Fruit fly (Drosophila melanogaster): ENCODE data around the gene dikar.

DNA sequence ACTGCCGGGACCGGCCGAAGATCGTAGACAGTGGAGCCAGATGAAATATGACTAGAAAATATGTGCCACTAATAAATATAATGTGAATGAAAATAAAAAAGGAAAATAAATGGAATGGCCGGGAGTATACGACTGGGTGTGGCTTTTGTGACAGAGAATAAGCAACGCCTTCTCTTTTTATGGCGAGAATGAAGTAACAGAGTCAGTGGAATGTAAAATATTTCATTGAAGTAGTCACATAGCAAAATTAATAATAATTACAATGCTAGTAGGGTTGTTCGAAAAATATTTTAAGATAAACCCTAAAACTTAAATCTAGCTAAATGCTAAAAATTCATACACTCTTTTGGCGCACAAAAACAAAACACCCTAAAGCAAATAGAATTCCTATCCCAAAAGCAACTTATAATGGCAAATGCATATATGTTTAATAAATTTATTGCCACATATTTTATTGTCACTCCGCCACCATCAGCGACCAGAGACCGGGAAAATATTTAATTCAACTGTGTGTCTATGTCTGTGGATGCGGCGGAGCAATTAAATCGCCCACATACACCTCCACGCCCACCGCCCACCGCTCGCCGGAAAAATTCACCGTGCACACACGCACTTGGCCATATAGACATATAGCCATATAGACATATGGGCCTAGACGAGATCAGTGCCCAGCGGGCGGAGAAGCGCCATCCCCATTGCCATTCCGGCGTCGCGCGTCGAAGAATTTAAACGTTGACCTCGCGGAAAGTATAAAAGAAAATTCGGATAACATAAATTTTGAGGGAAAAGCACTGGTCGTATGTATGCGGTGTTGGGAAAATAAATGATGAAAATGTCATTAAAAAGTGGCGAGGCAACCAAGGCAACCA, 36.0 kb downstream of the dikar start:
- TF ChIP-seq dsx (GFP tag; optimal IDR thresholded peaks at IDR 0.05; ENCODE audit: poor library complexity, severe bottlenecking): no peak
- no peak for TF ChIP-seq fd59A (GFP tag; optimal IDR thresholded peaks at IDR 0.05)
- TF ChIP-seq vri (GFP tag; optimal IDR thresholded peaks at IDR 0.05): no peak
- TF ChIP-seq fkh (GFP tag; optimal IDR thresholded peaks at IDR 0.05): no peak
- TF ChIP-seq Smox (GFP tag; optimal IDR thresholded peaks at IDR 0.05): no peak
- TF ChIP-seq cyc (GFP tag; optimal IDR thresholded peaks at IDR 0.05): no peak
- TF ChIP-seq Eip93F (GFP tag; optimal IDR thresholded peaks at IDR 0.05): no peak
- no peak for TF ChIP-seq pdm3 (GFP tag; optimal IDR thresholded peaks at IDR 0.05)
- no peak for TF ChIP-seq CG11294 (GFP tag; IDR thresholded peaks at IDR 0.05)
- no peak for TF ChIP-seq CG6808 (GFP tag; optimal IDR thresholded peaks at IDR 0.05)
- TF ChIP-seq Hr39 (GFP tag; optimal IDR thresholded peaks at IDR 0.05): no peak
- TF ChIP-seq CG1621 (tag; optimal IDR thresholded peaks at IDR 0.05): no peak
- no peak for TF ChIP-seq CG11902 (GFP tag; optimal IDR thresholded peaks at IDR 0.05)
